Fruit fly (Drosophila melanogaster) whole organism, embryonic: ENCODE results near the gene CG14431.

Experiments used
- CG11504 ChIP-seq: fragments of 200-800 bp; sonication (Bioruptor generic); optimal IDR thresholded peaks from 3 replicates; lab custom pipeline; 2019; ENCODE audit warnings: missing biosample characterization, mild to moderate bottlenecking, missing genetic modification characterization, moderate library complexity
- CG12071 ChIP-seq: fragments of 200-800 bp; sonication (Bioruptor generic); optimal IDR thresholded peaks from 3 replicates; lab custom pipeline; 2018; ENCODE audit warnings: missing biosample characterization, mild to moderate bottlenecking, missing genetic modification characterization
- CG14050 ChIP-seq: fragments of 200-800 bp; sonication (Bioruptor generic); IDR thresholded peaks from 3 replicates; pipeline ENCODE4 v1.3.6; 2022; ENCODE audit warnings: missing biosample characterization, missing genetic modification characterization
- CG14965 ChIP-seq: fragments of 200-800 bp; sonication (Bioruptor generic); optimal IDR thresholded peaks from 2 replicates; lab custom pipeline; 2016; ENCODE audit warnings: missing biosample characterization, missing genetic modification characterization, borderline replicate concordance
- CG15696 ChIP-seq: fragments of 200-800 bp; sonication (Bioruptor generic); optimal IDR thresholded peaks from 2 replicates; lab custom pipeline; 2019; ENCODE audit warnings: missing biosample characterization, mild to moderate bottlenecking, missing genetic modification characterization, moderate library complexity
- CG2129 ChIP-seq: fragments of 200-800 bp; sonication (Bioruptor generic); IDR thresholded peaks from 2 replicates; pipeline ENCODE4 v1.3.6; 2022; ENCODE audit warnings: missing biosample characterization, missing genetic modification characterization; ENCODE audit not compliant: partially characterized antibody
- CG2199 ChIP-seq: fragments of 200-800 bp; sonication (Bioruptor generic); IDR thresholded peaks from 3 replicates; pipeline ENCODE4 v1.3.6; 2022; ENCODE audit warnings: missing biosample characterization, missing genetic modification characterization
- CG34422 ChIP-seq: fragments of 200-800 bp; sonication (Bioruptor generic); IDR thresholded peaks from 3 replicates; pipeline ENCODE4 v1.3.6; 2022; ENCODE audit warnings: missing biosample characterization, missing genetic modification characterization
- CG3726 ChIP-seq: fragments of 200-800 bp; sonication (Bioruptor generic); IDR thresholded peaks from 3 replicates; pipeline ENCODE4, ENCODE4 v1.3.6; 2022; ENCODE audit warnings: missing biosample characterization, missing genetic modification characterization
- CG43689 ChIP-seq: fragments of 200-800 bp; sonication (Bioruptor generic); IDR thresholded peaks from 2 replicates; pipeline ENCODE4 v1.3.6; 2022; ENCODE audit warnings: missing biosample characterization, missing genetic modification characterization
- CG5245 ChIP-seq: fragments of 200-800 bp; sonication (Bioruptor generic); optimal IDR thresholded peaks from 3 replicates; lab custom pipeline; 2016; ENCODE audit warnings: missing biosample characterization, missing genetic modification characterization
- CG7745 ChIP-seq: fragments of 200-800 bp; sonication (Bioruptor generic); optimal IDR thresholded peaks from 2 replicates; lab custom pipeline; 2018; ENCODE audit warnings: missing biosample characterization, mild to moderate bottlenecking, missing genetic modification characterization, moderate library complexity
- CG7963 ChIP-seq: fragments of 200-800 bp; sonication (Bioruptor generic); IDR thresholded peaks from 3 replicates; pipeline ENCODE4 v1.3.6; 2022; ENCODE audit warnings: missing biosample characterization, missing genetic modification characterization; ENCODE audit not compliant: partially characterized antibody
- CG8388 ChIP-seq: fragments of 200-800 bp; sonication (Bioruptor generic); optimal IDR thresholded peaks from 2 replicates; lab custom pipeline; 2019; ENCODE audit warnings: missing biosample characterization, mild to moderate bottlenecking, missing genetic modification characterization, moderate library complexity
- CG9609 ChIP-seq: fragments of 200-800 bp; sonication (Bioruptor generic); optimal IDR thresholded peaks from 3 replicates; lab custom pipeline; 2016; ENCODE audit warnings: missing biosample characterization, missing genetic modification characterization
- CG9876 ChIP-seq: fragments of 200-800 bp; sonication (Bioruptor generic); optimal IDR thresholded peaks from 2 replicates; lab custom pipeline; 2016; ENCODE audit warnings: missing biosample characterization, missing genetic modification characterization
- CG9932 ChIP-seq: fragments of 200-800 bp; sonication (Bioruptor generic); IDR thresholded peaks from 2 replicates; pipeline ENCODE4 v1.3.6; 2022; ENCODE audit warnings: missing biosample characterization, missing genetic modification characterization
- CkIIα-i1 ChIP-seq: fragments of 200-800 bp; sonication (Bioruptor generic); IDR thresholded peaks from 2 replicates; pipeline ENCODE4 v1.3.6; 2022; ENCODE audit warnings: missing biosample characterization, missing genetic modification characterization
- Hand ChIP-seq: fragments of 200-800 bp; sonication (Bioruptor generic); optimal IDR thresholded peaks from 2 replicates; lab custom pipeline; 2017; ENCODE audit warnings: mild to moderate bottlenecking, missing biosample characterization, missing genetic modification reagents, missing genetic modification characterization
- Lpt ChIP-seq: fragments of >200 bp; optimal IDR thresholded peaks from 2 replicates; lab custom pipeline; 2018; ENCODE audit warnings: missing biosample characterization, missing genetic modification characterization
- Oaz ChIP-seq: fragments of 200-800 bp; sonication (Bioruptor generic); IDR thresholded peaks from 2 replicates; pipeline ENCODE4 v1.3.6; 2022; ENCODE audit warnings: missing biosample characterization, missing genetic modification characterization
- Rx ChIP-seq: fragments of 200-800 bp; sonication (Bioruptor generic); IDR thresholded peaks from 2 replicates; pipeline ENCODE4 v1.3.6; 2022; ENCODE audit warnings: missing biosample characterization, missing genetic modification characterization
- ase ChIP-seq: fragments of 200-800 bp; sonication (Bioruptor generic); IDR thresholded peaks from 3 replicates; pipeline ENCODE4 v1.3.6; 2022; ENCODE audit warnings: missing biosample characterization, missing genetic modification characterization
- bigmax ChIP-seq: fragments of 200-800 bp; sonication (Bioruptor generic); optimal IDR thresholded peaks from 2 replicates; lab custom pipeline; 2018; ENCODE audit warnings: missing biosample characterization, mild to moderate bottlenecking, missing genetic modification characterization
- cato ChIP-seq: fragments of 200-800 bp; sonication (Bioruptor generic); optimal IDR thresholded peaks from 2 replicates; lab custom pipeline; 2016; ENCODE audit warnings: missing biosample characterization, missing genetic modification characterization, borderline replicate concordance
- chm ChIP-seq: fragments of 200-800 bp; sonication (Bioruptor generic); IDR thresholded peaks from 2 replicates; pipeline ENCODE4 v1.3.6; 2022; ENCODE audit warnings: missing biosample characterization, missing genetic modification characterization
- croc ChIP-seq: fragments of 200-800 bp; sonication (Bioruptor generic); conservative IDR thresholded peaks from 3 replicates; pipeline ENCODE4 v1.3.6; 2022; ENCODE audit warnings: missing biosample characterization, missing genetic modification characterization
- dan ChIP-seq: fragments of 200-800 bp; sonication (Bioruptor generic); IDR thresholded peaks from 2 replicates; pipeline ENCODE4 v1.3.6; 2022; ENCODE audit warnings: missing biosample characterization, missing genetic modification characterization
- gcm2 ChIP-seq: fragments of 200-800 bp; sonication (Bioruptor generic); optimal IDR thresholded peaks from 2 replicates; lab custom pipeline; 2016; ENCODE audit warnings: missing biosample characterization, missing genetic modification characterization
- gem ChIP-seq: fragments of 200-800 bp; sonication (Bioruptor generic); optimal IDR thresholded peaks from 2 replicates; lab custom pipeline; 2019; ENCODE audit warnings: missing biosample characterization, mild to moderate bottlenecking, missing genetic modification characterization, moderate library complexity
- gfzf ChIP-seq: fragments of 200-800 bp; sonication (Bioruptor generic); optimal IDR thresholded peaks from 2 replicates; lab custom pipeline; 2016; ENCODE audit warnings: missing biosample characterization, mild to moderate bottlenecking, missing genetic modification characterization, moderate library complexity
- grau ChIP-seq: fragments of 200-800 bp; optimal IDR thresholded peaks from 3 replicates; lab custom pipeline; 2019; ENCODE audit warnings: missing biosample characterization, mild to moderate bottlenecking, missing genetic modification characterization, moderate library complexity
- hbn ChIP-seq: fragments of 200-800 bp; sonication (Bioruptor generic); IDR thresholded peaks from 2 replicates; pipeline ENCODE4 v1.3.6; 2022; ENCODE audit warnings: missing biosample characterization, missing genetic modification characterization; ENCODE audit not compliant: partially characterized antibody
- kah ChIP-seq: fragments of 200-800 bp; sonication (Bioruptor generic); optimal IDR thresholded peaks from 2 replicates; lab custom pipeline; 2018; ENCODE audit warnings: missing biosample characterization, mild to moderate bottlenecking, missing genetic modification characterization
- knrl ChIP-seq: fragments of 200-800 bp; sonication (Bioruptor generic); IDR thresholded peaks from 3 replicates; pipeline ENCODE4 v1.3.6; 2022; ENCODE audit warnings: missing biosample characterization, missing genetic modification characterization; ENCODE audit not compliant: partially characterized antibody
- mirr ChIP-seq: fragments of 200-800 bp; sonication (Bioruptor generic); optimal IDR thresholded peaks from 3 replicates; lab custom pipeline; 2018; ENCODE audit warnings: missing biosample characterization, mild to moderate bottlenecking, missing genetic modification characterization
- nerfin-2 ChIP-seq: fragments of 200-800 bp; sonication (Bioruptor generic); IDR thresholded peaks from 2 replicates; pipeline ENCODE4 v1.3.6; 2022; ENCODE audit warnings: missing biosample characterization, missing genetic modification characterization; ENCODE audit not compliant: partially characterized antibody
- nmo ChIP-seq: fragments of 200-800 bp; sonication (Bioruptor generic); optimal IDR thresholded peaks from 2 replicates; lab custom pipeline; 2018; ENCODE audit warnings: missing biosample characterization, mild to moderate bottlenecking, missing genetic modification characterization, moderate library complexity
- pan ChIP-seq, 4 experiments: fragments of >200 bp in 3 of 4; fragments of 200-800 bp in 1 of 4; sonication (Bioruptor generic) in 1 of 4; optimal IDR thresholded peaks in 3 of 4; IDR thresholded peaks in 1 of 4; 2 replicates each; pipeline versions ENCODE4 v1.3.6 to Lab custom; 2017 to 2022; ENCODE audit warnings: missing biosample characterization in 2 of 4, missing genetic modification characterization in 2 of 4, mixed read lengths in 1 of 4
- peb ChIP-seq: fragments of 200-800 bp; sonication (Bioruptor generic); IDR thresholded peaks from 2 replicates; pipeline ENCODE4 v1.3.6; 2022; ENCODE audit warnings: missing biosample characterization, missing genetic modification characterization
- pzg ChIP-seq: fragments of 200-800 bp; sonication (Bioruptor generic); optimal IDR thresholded peaks from 3 replicates; lab custom pipeline; 2018; ENCODE audit warnings: missing biosample characterization, mild to moderate bottlenecking, missing genetic modification characterization, moderate library complexity
- ro ChIP-seq: fragments of 200-800 bp; sonication (Bioruptor generic); IDR thresholded peaks from 2 replicates; pipeline ENCODE4 v1.3.6; 2022; ENCODE audit warnings: missing biosample characterization, missing genetic modification characterization
- salm ChIP-seq: fragments of 200-800 bp; sonication (Bioruptor generic); optimal IDR thresholded peaks from 2 replicates; lab custom pipeline; 2018; ENCODE audit warnings: missing biosample characterization, mild to moderate bottlenecking, missing genetic modification characterization
- sisA ChIP-seq: fragments of 200-800 bp; sonication (Bioruptor generic); IDR thresholded peaks from 2 replicates; pipeline ENCODE4 v1.3.6; 2022; ENCODE audit warnings: missing biosample characterization, missing genetic modification characterization
- slbo ChIP-seq: fragments of 200-800 bp; sonication (Bioruptor generic); IDR thresholded peaks from 2 replicates; pipeline ENCODE4 v1.3.6; 2022; ENCODE audit warnings: missing biosample characterization, missing genetic modification characterization
- slou ChIP-seq: fragments of 200-800 bp; sonication (Bioruptor generic); optimal IDR thresholded peaks from 3 replicates; lab custom pipeline; 2016; ENCODE audit warnings: missing biosample characterization, missing genetic modification characterization
- sqz ChIP-seq: fragments of 200-800 bp; sonication (Bioruptor generic); optimal IDR thresholded peaks from 3 replicates; lab custom pipeline; 2018; ENCODE audit warnings: missing biosample characterization, mild to moderate bottlenecking, missing genetic modification characterization
- tio ChIP-seq: fragments of 200-800 bp; sonication (Bioruptor generic); optimal IDR thresholded peaks from 2 replicates; lab custom pipeline; 2017; ENCODE audit warnings: missing biosample characterization, missing genetic modification characterization, inconsistent platforms
- usp ChIP-seq: fragments of >200 bp; optimal IDR thresholded peaks from 2 replicates; lab custom pipeline; 2017; ENCODE audit warnings: missing biosample characterization, missing genetic modification characterization
- yki ChIP-seq: fragments of >200 bp; optimal IDR thresholded peaks from 3 replicates; lab custom pipeline; 2018

The CG14431 gene

dm6 chrX:6859756-6860412 is 48.2 kb upstream of the CG14431 start (continued):
- no peak for TF ChIP-seq pan (optimal IDR thresholded peaks at IDR 0.05; lab: Kevin White, UChicago)
- TF ChIP-seq pan (GFP tag; optimal IDR thresholded peaks at IDR 0.05 in 1 of 2, IDR thresholded peaks at IDR 0.05 in 1 of 2): peak in 1 of 2 experiments; percentile 71
- TF ChIP-seq nmo: peak; percentile 63
- TF ChIP-seq CG12071 (GFP tag; lab: Kevin White, UChicago): peak; percentile 28
- TF ChIP-seq CG7745 (tag; lab: Kevin White, UChicago): no peak
- no peak for TF ChIP-seq mirr (GFP tag; lab: Kevin White, UChicago)
- no peak for TF ChIP-seq nerfin-2
- TF ChIP-seq gcm2: no peak
- TF ChIP-seq slbo (GFP tag; lab: Robert Waterston, UW): peak; percentile 39
- TF ChIP-seq CG43689: no peak
- TF ChIP-seq CG34422 (GFP tag; lab: Robert Waterston, UW): peak; percentile 81
- TF ChIP-seq CkIIα-i1 (GFP tag; lab: Robert Waterston, UW): 0 out of 2 replicates have a peak, but pooled peaks have one; percentile 46
- no peak for TF ChIP-seq Lpt (GFP tag; lab: Kevin White, UChicago)
- no peak for TF ChIP-seq salm (tag; lab: Kevin White, UChicago)
- TF ChIP-seq grau (tag; lab: Kevin White, UChicago): peak; percentile 58
- peak; percentile 58 for TF ChIP-seq ase (GFP tag; lab: Robert Waterston, UW)
- no peak for TF ChIP-seq yki (lab: Kevin White, UChicago)
- peak; percentile 12 for TF ChIP-seq sqz
- no peak for TF ChIP-seq usp (GFP tag; lab: Kevin White, UChicago)
- no peak for TF ChIP-seq CG2129
- peak; percentile 77 for TF ChIP-seq CG8388 (GFP tag; lab: Kevin White, UChicago)
- TF ChIP-seq sisA (GFP tag; lab: Robert Waterston, UW): peak; percentile 85
- TF ChIP-seq CG5245 (GFP tag; lab: Kevin White, UChicago): peak; percentile 68
- peak; percentile 64 for TF ChIP-seq Rx
- 0 out of 2 replicates have a peak, but pooled peaks have one; percentile 28 for TF ChIP-seq peb
- no peak for TF ChIP-seq hbn (GFP tag; lab: Robert Waterston, UW)
- no peak for TF ChIP-seq tio (GFP tag; lab: Kevin White, UChicago)
- no peak for TF ChIP-seq CG2199 (GFP tag; lab: Robert Waterston, UW)
- no peak; the same call in 1 of the 2 replicates for TF ChIP-seq chm (GFP tag; lab: Robert Waterston, UW)
- TF ChIP-seq slou: no peak
- no peak for TF ChIP-seq CG7963 (GFP tag; lab: Robert Waterston, UW)
- TF ChIP-seq CG14050 (GFP tag; lab: Robert Waterston, UW): no peak
- TF ChIP-seq CG14965 (GFP tag; lab: Kevin White, UChicago): no peak
- TF ChIP-seq croc: peak; percentile 71
- TF ChIP-seq gfzf (GFP tag; lab: Kevin White, UChicago): no peak
- peak; percentile 79 for TF ChIP-seq CG9932 (GFP tag; lab: Robert Waterston, UW)
- no peak for TF ChIP-seq dan (GFP tag; lab: Robert Waterston, UW)
- no peak for TF ChIP-seq Hand (GFP tag; lab: Kevin White, UChicago)
- TF ChIP-seq CG9609 (GFP tag; lab: Kevin White, UChicago): no peak
- TF ChIP-seq knrl (GFP tag; lab: Robert Waterston, UW): no peak
- TF ChIP-seq bigmax (GFP tag; lab: Kevin White, UChicago): no peak
- peak; percentile 62 for TF ChIP-seq cato (GFP tag; lab: Kevin White, UChicago)
- peak; percentile 46 for TF ChIP-seq CG15696 (tag; lab: Kevin White, UChicago)
- no peak for TF ChIP-seq ro (GFP tag; lab: Robert Waterston, UW)
- TF ChIP-seq Oaz (GFP tag; lab: Robert Waterston, UW): peak; percentile 58
- no peak for TF ChIP-seq kah
- no peak for TF ChIP-seq CG9876 (GFP tag; lab: Kevin White, UChicago)
- TF ChIP-seq pzg: no peak
- peak; percentile 72 for TF ChIP-seq gem (tag; lab: Kevin White, UChicago)
- 0 out of 3 replicates have a peak, but pooled peaks have one; percentile 11 for TF ChIP-seq CG3726 (GFP tag; lab: Robert Waterston, UW)
- TF ChIP-seq CG11504 (tag; lab: Kevin White, UChicago): peak; percentile 91
